Fruit fly (Drosophila melanogaster): Measurements from ENCODE around the gene CG33303.

CG33303 gene

DNA sequence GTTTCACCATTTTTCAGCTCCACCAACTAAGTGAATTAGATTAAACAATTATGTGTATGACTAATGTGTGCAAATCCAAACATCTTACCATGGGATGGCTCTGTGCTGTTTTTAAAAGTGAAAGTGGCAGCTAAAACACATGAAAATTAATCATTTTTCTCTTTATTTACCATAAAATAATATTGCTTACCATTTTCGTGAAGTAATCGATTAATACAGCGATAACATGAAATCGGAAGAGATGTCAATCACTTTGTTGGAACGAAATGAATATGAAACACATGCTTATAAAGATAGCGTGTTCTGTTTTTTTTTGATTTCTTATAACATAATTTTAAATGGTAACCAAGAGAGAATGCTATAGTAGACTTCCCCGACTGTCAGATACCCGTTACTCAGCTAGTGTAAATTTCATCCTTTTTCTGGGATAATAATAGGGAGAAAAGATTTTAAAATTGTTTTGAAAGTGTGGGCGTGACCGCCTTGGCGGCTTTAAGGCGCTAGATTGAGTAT lies 28.3 kb upstream of the CG33303 start (continued):
- TF ChIP-seq Eip74EF (GFP tag; optimal IDR thresholded peaks at IDR 0.05) = no peak
- no peak for TF ChIP-seq pum (GFP tag; optimal IDR thresholded peaks at IDR 0.05)
- no peak for TF ChIP-seq Atf-2 (GFP tag; optimal IDR thresholded peaks at IDR 0.05)
- TF ChIP-seq CG14441 (GFP tag; IDR thresholded peaks at IDR 0.05) = no peak
- no peak for TF ChIP-seq Mrtf (GFP tag; IDR thresholded peaks at IDR 0.05)
- no peak for TF ChIP-seq tll (GFP tag; optimal IDR thresholded peaks at IDR 0.05)
- TF ChIP-seq GATAe (GFP tag; conservative IDR thresholded peaks at IDR 0.05) = no peak
- TF ChIP-seq CG4282 (GFP tag; optimal IDR thresholded peaks at IDR 0.05) = no peak
- no peak for TF ChIP-seq wdn (GFP tag; IDR thresholded peaks at IDR 0.05)
- no peak for TF ChIP-seq Tbp (GFP tag; optimal IDR thresholded peaks at IDR 0.05)
- TF ChIP-seq gsb (GFP tag; IDR thresholded peaks at IDR 0.05) = no peak
- TF ChIP-seq CG15073 (GFP tag; optimal IDR thresholded peaks at IDR 0.05) = no peak
- TF ChIP-seq Chrac-16 (GFP tag; optimal IDR thresholded peaks at IDR 0.05) = no peak
- no peak for TF ChIP-seq CG11398 (GFP tag; optimal IDR thresholded peaks at IDR 0.05)
- TF ChIP-seq CG8944 (GFP tag; optimal IDR thresholded peaks at IDR 0.05) = no peak
- no peak for TF ChIP-seq CG6254 (GFP tag; optimal IDR thresholded peaks at IDR 0.05)
- no peak for TF ChIP-seq CG3847 (GFP tag; IDR thresholded peaks at IDR 0.05)
- TF ChIP-seq ERR (GFP tag; optimal IDR thresholded peaks at IDR 0.05) = no peak
- TF ChIP-seq gfzf (GFP tag; optimal IDR thresholded peaks at IDR 0.05) = no peak
- no peak for TF ChIP-seq Neu2 (GFP tag; optimal IDR thresholded peaks at IDR 0.05; ENCODE audit: borderline replicate concordance)
- TF ChIP-seq pzg (GFP tag; optimal IDR thresholded peaks at IDR 0.05) = peak; percentile 33
- no peak for TF ChIP-seq zfh1 (GFP tag; IDR thresholded peaks at IDR 0.05)
- peak; percentile 54 for TF ChIP-seq MESR4 (GFP tag; optimal IDR thresholded peaks at IDR 0.05)
- TF ChIP-seq NC2β (GFP tag; optimal IDR thresholded peaks at IDR 0.05) = no peak
- TF ChIP-seq Sin3A (optimal IDR thresholded peaks at IDR 0.05) = no peak
- peak; percentile 1 for TF ChIP-seq CG14710 (tag; optimal IDR thresholded peaks at IDR 0.05)
- no peak for TF ChIP-seq vvl (GFP tag; IDR thresholded peaks at IDR 0.05)
- TF ChIP-seq slou (GFP tag; optimal IDR thresholded peaks at IDR 0.05) = no peak
- no peak for TF ChIP-seq gro (GFP tag; optimal IDR thresholded peaks at IDR 0.05)
- no peak for TF ChIP-seq CG5180 (GFP tag; optimal IDR thresholded peaks at IDR 0.05)
- peak; percentile 56; the same call in 1 of the 2 replicates for TF ChIP-seq unc-4 (GFP tag; IDR thresholded peaks at IDR 0.05; ENCODE audit: partially characterized antibody)
- no peak for TF ChIP-seq CG18764 (GFP tag; optimal IDR thresholded peaks at IDR 0.05)
- TF ChIP-seq Nf-YB (GFP tag; optimal IDR thresholded peaks at IDR 0.05) = no peak
- TF ChIP-seq Meics (GFP tag; optimal IDR thresholded peaks at IDR 0.05) = no peak

dm6 chr2L:10396877-10397587 lies 21.5 kb upstream of the CG33303 start:
- peak; percentile 61 for TF ChIP-seq CG7987 (GFP tag; optimal IDR thresholded peaks at IDR 0.05)
- TF ChIP-seq CG12299 (tag; optimal IDR thresholded peaks at IDR 0.05) = peak; percentile 23
- TF ChIP-seq sc (optimal IDR thresholded peaks at IDR 0.05) = no peak
- no peak for TF ChIP-seq sc (GFP tag; optimal IDR thresholded peaks at IDR 0.05)
- TF ChIP-seq cwo (GFP tag; optimal IDR thresholded peaks at IDR 0.05) = no peak
- peak; percentile 70 for TF ChIP-seq MESR4 (GFP tag; optimal IDR thresholded peaks at IDR 0.05)
- TF ChIP-seq abd-A (tag; optimal IDR thresholded peaks at IDR 0.05) = no peak
- no peak for TF ChIP-seq CG12104 (GFP tag; optimal IDR thresholded peaks at IDR 0.05)
- TF ChIP-seq tna (GFP tag; IDR thresholded peaks at IDR 0.05; ENCODE audit: partially characterized antibody) = 0 out of 2 replicates have a peak, but pooled peaks have one; percentile 17
- peak; percentile 13 for TF ChIP-seq mirr (GFP tag; optimal IDR thresholded peaks at IDR 0.05)
- peak; percentile 1 for TF ChIP-seq CG1233 (GFP tag; optimal IDR thresholded peaks at IDR 0.05)
- TF ChIP-seq Med (GFP tag) = peak; percentile 70
- TF ChIP-seq Pdp1 (GFP tag; optimal IDR thresholded peaks at IDR 0.05) = peak in 1 of 2 experiments; percentile 74
- peak; percentile 5 for TF ChIP-seq CG3281 (GFP tag; optimal IDR thresholded peaks at IDR 0.05)
- TF ChIP-seq CG17359 (tag; optimal IDR thresholded peaks at IDR 0.05) = no peak
- TF ChIP-seq Asciz (GFP tag; optimal IDR thresholded peaks at IDR 0.05) = peak; percentile 24
- TF ChIP-seq gro (GFP tag; optimal IDR thresholded peaks at IDR 0.05) = peak; percentile 0
- peak; percentile 59 for TF ChIP-seq CG30020 (tag; optimal IDR thresholded peaks at IDR 0.05)

All from whole organism, embryonic.